Worm (Caenorhabditis elegans) whole organism, L1 larva: ENCODE results near the gene srh-22.

ENCODE experiments used
- C04F5.9 ChIP-seq: sonication (generic microtip); optimal IDR thresholded peaks from 2 replicates; lab custom pipeline; 2016; ENCODE audit warnings: missing genetic modification characterization, missing compliant biosample characterization
- blmp-1 ChIP-seq: fragments of 150-350 bp; optimal IDR thresholded peaks from 2 replicates; lab custom pipeline; 2014; ENCODE audit warnings: missing biosample characterization, missing genetic modification characterization
- ceh-90 ChIP-seq: sonication (generic microtip); optimal IDR thresholded peaks from 2 replicates; lab custom pipeline; 2016; ENCODE audit warnings: missing genetic modification characterization, missing compliant biosample characterization
- dpl-1 ChIP-seq, 3 experiments: fragments of 150-350 bp in 2 of 3; sonication (generic microtip) in 1 of 3; optimal IDR thresholded peaks; 2 replicates each; lab custom pipeline; 2014 to 2017; ENCODE audit warnings: missing biosample characterization in 3 of 3, missing genetic modification characterization in 3 of 3, missing genetic modification reagents in 3 of 3
- efl-3 ChIP-seq: fragments of 200-800 bp; sonication (Bioruptor generic); optimal IDR thresholded peaks from 2 replicates; lab custom pipeline; 2018; ENCODE audit warnings: mild to moderate bottlenecking, missing genetic modification characterization, missing compliant biosample characterization
- elt-2 ChIP-seq: sonication (generic microtip); optimal IDR thresholded peaks from 2 replicates; lab custom pipeline; 2016; ENCODE audit warnings: missing genetic modification characterization, mild to moderate bottlenecking, inconsistent platforms, missing compliant biosample characterization, missing genetic modification reagents
- elt-3 ChIP-seq, 6 experiments: fragments of 150-350 bp in 1 of 6; sonication (generic microtip); optimal IDR thresholded peaks; 2 replicates each; lab custom pipeline; 2017 to 2018; ENCODE audit warnings: missing biosample characterization in 6 of 6, missing genetic modification characterization in 6 of 6, inconsistent platforms in 1 of 6
- fkh-10 ChIP-seq: sonication (generic microtip); optimal IDR thresholded peaks from 2 replicates; lab custom pipeline; 2017; ENCODE audit warnings: missing biosample characterization, missing genetic modification reagents, missing genetic modification characterization
- fkh-8 ChIP-seq: sonication (generic microtip); optimal IDR thresholded peaks from 2 replicates; lab custom pipeline; 2016; ENCODE audit warnings: mild to moderate bottlenecking, missing genetic modification characterization, missing compliant biosample characterization
- jun-1 ChIP-seq: fragments of 150-350 bp; optimal IDR thresholded peaks from 2 replicates; lab custom pipeline; 2014; ENCODE audit warnings: missing biosample characterization, missing genetic modification reagents, missing genetic modification characterization
- lin-15B ChIP-seq: fragments of 150-350 bp; sonication (generic microtip); optimal IDR thresholded peaks from 3 replicates; lab custom pipeline; 2014; ENCODE audit warnings: missing biosample characterization, missing genetic modification characterization
- lin-35 ChIP-seq, 2 experiments: fragments of 150-350 bp; optimal IDR thresholded peaks; 2 replicates each; lab custom pipeline; 2014; ENCODE audit warnings: missing biosample characterization in 2 of 2, missing genetic modification characterization in 2 of 2, missing genetic modification reagents in 2 of 2
- lir-3 ChIP-seq: sonication (generic microtip); optimal IDR thresholded peaks from 2 replicates; lab custom pipeline; 2016; ENCODE audit warnings: mild to moderate bottlenecking, missing genetic modification characterization, moderate library complexity, missing compliant biosample characterization; ENCODE audit not compliant: poor library complexity
- mdl-1 ChIP-seq, 2 experiments: fragments of 150-350 bp; optimal IDR thresholded peaks; 2 replicates each; lab custom pipeline; 2014 to 2017; ENCODE audit warnings: missing biosample characterization in 2 of 2, missing genetic modification characterization in 2 of 2, inconsistent platforms in 1 of 2
- mef-2 ChIP-seq: fragments of 150-350 bp; optimal IDR thresholded peaks from 2 replicates; lab custom pipeline; 2014; ENCODE audit warnings: missing biosample characterization, missing genetic modification characterization
- nhr-20 ChIP-seq: sonication (generic microtip); optimal IDR thresholded peaks from 2 replicates; lab custom pipeline; 2016; ENCODE audit warnings: mild to moderate bottlenecking, missing genetic modification characterization, missing compliant biosample characterization
- nhr-237 ChIP-seq: fragments of 150-350 bp; optimal IDR thresholded peaks from 2 replicates; lab custom pipeline; 2014; ENCODE audit warnings: missing biosample characterization, missing genetic modification characterization
- nhr-71 ChIP-seq: sonication (generic microtip); optimal IDR thresholded peaks from 2 replicates; lab custom pipeline; 2016; ENCODE audit warnings: mild to moderate bottlenecking, missing genetic modification characterization, moderate library complexity, missing compliant biosample characterization
- sox-4 ChIP-seq: sonication (generic microtip); optimal IDR thresholded peaks from 2 replicates; lab custom pipeline; 2016; ENCODE audit warnings: missing genetic modification characterization, missing compliant biosample characterization
- sup-37 ChIP-seq: fragments of 200-800 bp; sonication (Bioruptor generic); optimal IDR thresholded peaks from 2 replicates; lab custom pipeline; 2018; ENCODE audit warnings: mild to moderate bottlenecking, missing genetic modification characterization, missing compliant biosample characterization
- tbx-2 ChIP-seq: sonication (generic microtip); optimal IDR thresholded peaks from 2 replicates; lab custom pipeline; 2016; ENCODE audit warnings: missing genetic modification characterization, missing compliant biosample characterization
- unc-30 ChIP-seq: sonication (generic microtip); optimal IDR thresholded peaks from 2 replicates; lab custom pipeline; 2017; ENCODE audit warnings: missing biosample characterization, missing genetic modification characterization
- unc-86 ChIP-seq: sonication (generic microtip); optimal IDR thresholded peaks from 2 replicates; lab custom pipeline; 2016; ENCODE audit warnings: missing genetic modification characterization, missing compliant biosample characterization

The srh-22 gene

DNA sequence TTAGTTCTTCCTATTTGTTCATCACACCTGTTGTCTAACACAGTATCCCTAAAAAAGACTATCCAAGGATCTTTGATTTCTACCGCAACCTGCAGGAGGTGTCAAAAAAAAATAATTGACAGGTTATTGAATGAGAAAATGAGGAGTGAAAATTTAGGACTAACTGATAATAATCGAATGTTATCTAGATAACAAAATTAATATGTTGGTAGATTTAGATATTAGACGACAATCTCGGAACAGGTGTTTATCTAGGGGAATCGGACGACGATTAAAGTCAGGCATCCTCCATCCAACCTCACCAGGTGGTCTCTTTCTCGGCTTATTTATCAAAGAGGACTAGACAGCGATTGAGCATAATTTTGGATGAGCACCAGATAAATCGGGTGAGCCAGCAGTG is 46.7 kb downstream of the srh-22 start:
- TF ChIP-seq jun-1 (tag; lab: Kevin White, UChicago) (no peak), mef-2 (tag; lab: Kevin White, UChicago) (no peak), nhr-20 (tag; lab: Kevin White, UChicago) (no peak)

- TF ChIP-seq lir-3 (no peak), efl-3 (GFP tag; lab: Kevin White, UChicago) (no peak), blmp-1 (tag; lab: Kevin White, UChicago) (peak; percentile 79), elt-3 (tag; optimal IDR thresholded peaks at IDR 0.05; lab: Kevin White, UChicago) (peak in 1 of 6 experiments; percentile 25), sox-4 (no peak), lin-35 (GFP tag; optimal IDR thresholded peaks at IDR 0.05; lab: Kevin White, UChicago) (peak in 1 of 2 experiments; percentile 48), fkh-8 (tag; lab: Kevin White, UChicago) (peak; percentile 19), elt-2 (peak; percentile 14), C04F5.9 (tag; lab: Kevin White, UChicago) (no peak), mdl-1 (tag; optimal IDR thresholded peaks at IDR 0.05; lab: Kevin White, UChicago) (peak in 1 of 2 experiments; percentile 5), nhr-20 (tag; lab: Kevin White, UChicago) (peak; percentile 35), nhr-71 (tag; lab: Kevin White, UChicago) (peak; percentile 22)
Observed at ce11 chrV:4969503-4969902, 47.4 kb downstream of the srh-22 start.

ce11 chrV:4972943-4973342 is 50.8 kb downstream of the srh-22 start, which contains the start of gene srsx-9:
srsx-9 (minus strand) TSS chrV:4973043.
- TF ChIP-seq fkh-10, result no peak
- no peak for TF ChIP-seq lin-35 (GFP tag; optimal IDR thresholded peaks at IDR 0.05; lab: Kevin White, UChicago)
- no peak for TF ChIP-seq sup-37 (GFP tag; lab: Kevin White, UChicago)
- no peak for TF ChIP-seq unc-30 (tag; lab: Kevin White, UChicago)
- no peak for TF ChIP-seq ceh-90 (tag; lab: Kevin White, UChicago)
- TF ChIP-seq unc-86 (tag; lab: Kevin White, UChicago), result no peak
- TF ChIP-seq lin-15B (tag; lab: Kevin White, UChicago), result no peak
- no peak for TF ChIP-seq dpl-1 (GFP tag; optimal IDR thresholded peaks at IDR 0.05; lab: Kevin White, UChicago)
- TF ChIP-seq nhr-237 (tag; lab: Kevin White, UChicago), result no peak
- no peak for TF ChIP-seq tbx-2 (tag; lab: Kevin White, UChicago)
- no peak for TF ChIP-seq nhr-20 (tag; lab: Kevin White, UChicago)
